Worm (Caenorhabditis elegans): ENCODE data around the gene F58E6.6.

Gene F58E6.6

ce11 chrV:9775734-9776133 lies 22.9 kb upstream of the F58E6.6 start, which contains the start of gene F46B6.12:
F46B6.12 (minus strand) TSS chrV:9775834.
- no peak for TF ChIP-seq T23F11.4 (GFP tag; optimal IDR thresholded peaks at IDR 0.05)
- TF ChIP-seq ztf-16 (tag; optimal IDR thresholded peaks at IDR 0.05): no peak
- TF ChIP-seq ceh-22 (tag; optimal IDR thresholded peaks at IDR 0.05): no peak
- no peak for TF ChIP-seq pros-1 (tag; optimal IDR thresholded peaks at IDR 0.05)
- TF ChIP-seq npax-4 (tag; optimal IDR thresholded peaks at IDR 0.05): no peak
- no peak for TF ChIP-seq ceh-14 (tag; optimal IDR thresholded peaks at IDR 0.05)
- TF ChIP-seq ceh-45 (GFP tag; IDR thresholded peaks at IDR 0.05): no peak
- no peak for TF ChIP-seq fkh-10 (GFP tag; optimal IDR thresholded peaks at IDR 0.05)
- no peak for TF ChIP-seq sox-2 (GFP tag; IDR thresholded peaks at IDR 0.05)
- no peak for TF ChIP-seq dve-1 (tag; optimal IDR thresholded peaks at IDR 0.05)
- TF ChIP-seq ref-2 (tag; optimal IDR thresholded peaks at IDR 0.05): no peak
- TF ChIP-seq fax-1 (tag; optimal IDR thresholded peaks at IDR 0.05): no peak
- no peak for TF ChIP-seq madf-2 (tag; optimal IDR thresholded peaks at IDR 0.05)
- no peak for TF ChIP-seq nfya-1 (tag; optimal IDR thresholded peaks at IDR 0.05)
- TF ChIP-seq tbx-7 (tag; optimal IDR thresholded peaks at IDR 0.05): no peak
- no peak for TF ChIP-seq ceh-34 (tag; optimal IDR thresholded peaks at IDR 0.05)

DNA sequence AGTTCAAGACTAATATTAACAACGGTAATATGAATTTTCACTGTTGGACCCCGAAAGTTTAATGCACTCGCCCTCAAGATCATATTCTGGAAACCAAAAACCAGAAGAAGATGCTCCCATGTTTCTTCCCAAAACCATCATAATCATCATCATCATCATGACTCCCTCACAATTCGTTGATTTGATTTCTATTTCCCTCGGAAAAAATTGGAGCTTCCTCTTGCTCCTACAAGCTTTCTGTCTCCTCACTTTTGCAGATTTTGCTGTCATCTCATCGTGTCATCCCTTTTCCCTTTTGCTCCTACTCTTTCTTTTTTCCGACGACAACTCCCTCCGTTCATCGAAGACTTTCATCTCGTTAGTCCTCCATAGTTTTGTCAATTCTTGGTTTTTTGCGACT lies 19.2 kb upstream of the F58E6.6 start, which contains the start of gene F46B6.2:
F46B6.2 (plus strand) TSS at position 316 of the 400 bp plus-strand sequence.
- no peak for TF ChIP-seq ttx-3 (tag; optimal IDR thresholded peaks at IDR 0.05)
- TF ChIP-seq ceh-2 (tag; optimal IDR thresholded peaks at IDR 0.05): no peak
- no peak for TF ChIP-seq ceh-9 (tag; optimal IDR thresholded peaks at IDR 0.05)
- no peak for TF ChIP-seq madf-2 (tag; optimal IDR thresholded peaks at IDR 0.05)
- no peak for TF ChIP-seq elt-2 (tag; optimal IDR thresholded peaks at IDR 0.05)
- no peak for TF ChIP-seq zip-5 (tag; optimal IDR thresholded peaks at IDR 0.05)
- no peak for TF ChIP-seq pqm-1 (tag; optimal IDR thresholded peaks at IDR 0.05)
- TF ChIP-seq ref-2 (tag; optimal IDR thresholded peaks at IDR 0.05): no peak
- no peak for TF ChIP-seq odd-2 (tag; optimal IDR thresholded peaks at IDR 0.05)
- TF ChIP-seq elt-4 (tag; optimal IDR thresholded peaks at IDR 0.05): no peak
- TF ChIP-seq dmd-4 (tag; optimal IDR thresholded peaks at IDR 0.05; ENCODE audit: borderline replicate concordance): no peak
- TF ChIP-seq hlh-30 (tag; optimal IDR thresholded peaks at IDR 0.05; ENCODE audit: insufficient read depth): no peak
- TF ChIP-seq ahr-1 (tag; optimal IDR thresholded peaks at IDR 0.05): no peak

DNA sequence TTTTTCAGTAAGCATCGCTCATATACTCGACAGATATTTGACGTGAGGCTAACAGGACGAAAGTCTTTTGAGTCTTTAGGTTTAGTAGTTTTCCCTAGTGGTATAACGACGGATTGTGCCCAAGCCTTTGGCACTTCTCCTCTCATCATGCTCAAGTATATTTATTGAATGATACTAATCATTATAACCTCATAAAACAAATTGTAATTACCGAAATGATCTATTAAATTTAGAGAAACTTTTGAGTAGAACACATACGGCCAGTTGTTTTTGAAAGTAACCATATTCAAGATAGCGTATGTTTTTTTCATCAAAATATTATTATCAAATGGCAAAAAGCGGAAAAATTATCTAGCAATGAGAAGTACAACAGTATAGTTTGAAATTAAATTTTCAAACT lies 18.5 kb upstream of the F58E6.6 start:
- TF ChIP-seq hlh-13 (GFP tag; optimal IDR thresholded peaks at IDR 0.05): no peak
- no peak for TF ChIP-seq unc-86 (tag; optimal IDR thresholded peaks at IDR 0.05)
- TF ChIP-seq tbx-7 (tag; optimal IDR thresholded peaks at IDR 0.05): no peak

- TF ChIP-seq fkh-6 (tag; optimal IDR thresholded peaks at IDR 0.05) (no peak), pag-3 (tag; optimal IDR thresholded peaks at IDR 0.05; ENCODE audit: borderline replicate concordance) (no peak), ceh-31 (tag; optimal IDR thresholded peaks at IDR 0.05) (peak; percentile 69), ceh-9 (tag; optimal IDR thresholded peaks at IDR 0.05) (no peak), nfya-1 (tag; optimal IDR thresholded peaks at IDR 0.05) (peak; percentile 33), ceh-22 (tag; optimal IDR thresholded peaks at IDR 0.05) (no peak), madf-2 (tag; optimal IDR thresholded peaks at IDR 0.05) (no peak), mec-3 (tag; optimal IDR thresholded peaks at IDR 0.05; ENCODE audit: borderline replicate concordance) (no peak), dmd-4 (tag; optimal IDR thresholded peaks at IDR 0.05; ENCODE audit: borderline replicate concordance) (no peak)
These were observed 16.3 kb upstream of the F58E6.6 start, which contains the start of gene unc-42 for ce11 chrV:9768828-9769778. unc-42 (minus strand) TSS chrV:9769391.

Data from whole organism, late embryonic.